Worm (Caenorhabditis elegans) whole organism, L4 larva: ENCODE data around the gene R05F9.9.

ENCODE experiments used
- F26F4.8 ChIP-seq: fragments of 200-800 bp; sonication (Bioruptor generic); conservative IDR thresholded peaks from 2 replicates; pipeline ENCODE4 v1.3.6; 2022; ENCODE audit warnings: missing genetic modification characterization, missing compliant biosample characterization
- F37D6.2 ChIP-seq: sonication (generic microtip); optimal IDR thresholded peaks from 2 replicates; lab custom pipeline; 2016; ENCODE audit warnings: mild to moderate bottlenecking, missing genetic modification characterization, missing compliant biosample characterization
- T20F7.1 ChIP-seq: fragments of 200-800 bp; sonication (Bioruptor generic); optimal IDR thresholded peaks from 2 replicates; lab custom pipeline; 2018; ENCODE audit warnings: mild to moderate bottlenecking, missing genetic modification characterization, missing compliant biosample characterization
- Y5F2A.4 ChIP-seq: fragments of 200-800 bp; sonication (Bioruptor generic); optimal IDR thresholded peaks from 2 replicates; lab custom pipeline; 2018; ENCODE audit warnings: mild to moderate bottlenecking, missing genetic modification characterization, missing compliant biosample characterization
- Y75B8A.6 ChIP-seq: fragments of 200-800 bp; sonication (Bioruptor generic); IDR thresholded peaks from 2 replicates; pipeline ENCODE4 v1.3.6; 2022; ENCODE audit warnings: missing genetic modification reagents, missing genetic modification characterization, missing compliant biosample characterization
- ZK337.2 ChIP-seq: fragments of 200-800 bp; sonication (Bioruptor generic); IDR thresholded peaks from 2 replicates; pipeline ENCODE4 v1.3.6; 2022; ENCODE audit warnings: missing genetic modification reagents, missing genetic modification characterization, missing compliant biosample characterization
- arid-1 ChIP-seq: fragments of 200-800 bp; sonication (Bioruptor generic); conservative IDR thresholded peaks from 2 replicates; pipeline ENCODE4 v1.3.6; 2022; ENCODE audit warnings: missing genetic modification reagents, missing genetic modification characterization, missing compliant biosample characterization
- attf-4 ChIP-seq: sonication (generic microtip); optimal IDR thresholded peaks from 3 replicates; lab custom pipeline; 2017; ENCODE audit warnings: missing biosample characterization, missing genetic modification characterization
- ceh-20 ChIP-seq: fragments of 200-800 bp; sonication (Bioruptor generic); IDR thresholded peaks from 2 replicates; pipeline ENCODE4 v1.3.6; 2022; ENCODE audit warnings: missing genetic modification reagents, missing genetic modification characterization, missing compliant biosample characterization
- ces-1 ChIP-seq: fragments of 150-350 bp; sonication (generic microtip); optimal IDR thresholded peaks from 4 replicates; lab custom pipeline; 2014; ENCODE audit warnings: missing biosample characterization, missing genetic modification reagents, missing genetic modification characterization
- daf-12 ChIP-seq: fragments of 150-350 bp; optimal IDR thresholded peaks from 2 replicates; lab custom pipeline; 2014; ENCODE audit warnings: missing biosample characterization, missing genetic modification reagents, missing genetic modification characterization
- dmd-6 ChIP-seq: fragments of 200-800 bp; sonication (Bioruptor generic); IDR thresholded peaks from 2 replicates; pipeline ENCODE4 v1.3.6; 2022; ENCODE audit warnings: missing genetic modification reagents, missing genetic modification characterization, missing compliant biosample characterization
- dmd-8 ChIP-seq: fragments of 200-800 bp; sonication (Bioruptor generic); IDR thresholded peaks from 2 replicates; pipeline ENCODE4 v1.3.6; 2022; ENCODE audit warnings: missing genetic modification characterization, missing compliant biosample characterization
- dmd-9 ChIP-seq: fragments of 200-800 bp; sonication (Bioruptor generic); IDR thresholded peaks from 2 replicates; pipeline ENCODE4 v1.3.6; 2022; ENCODE audit warnings: missing genetic modification reagents, missing genetic modification characterization, missing compliant biosample characterization
- duxl-1 ChIP-seq: sonication (generic microtip); optimal IDR thresholded peaks from 2 replicates; lab custom pipeline; 2016; ENCODE audit warnings: mild to moderate bottlenecking, missing genetic modification characterization, moderate library complexity, missing compliant biosample characterization; ENCODE audit not compliant: poor library complexity
- dve-1 ChIP-seq: sonication (generic microtip); optimal IDR thresholded peaks from 2 replicates; lab custom pipeline; 2017; ENCODE audit warnings: antibody characterized with exemption, mild to moderate bottlenecking, missing genetic modification characterization, missing compliant biosample characterization; ENCODE audit not compliant: insufficient read depth
- fos-1 ChIP-seq: fragments of 150-350 bp; optimal IDR thresholded peaks from 2 replicates; lab custom pipeline; 2014; ENCODE audit warnings: missing biosample characterization, missing genetic modification characterization
- hif-1 ChIP-seq, 2 experiments: sonication (generic microtip); optimal IDR thresholded peaks; 2 replicates each; lab custom pipeline; 2016 to 2017; ENCODE audit warnings: missing compliant biosample characterization in 2 of 2, missing genetic modification characterization in 2 of 2, missing genetic modification reagents in 2 of 2, missing genotype in 2 of 2, mild to moderate bottlenecking in 1 of 2
- hlh-11 ChIP-seq: fragments of 200-800 bp; sonication (Bioruptor generic); optimal IDR thresholded peaks from 2 replicates; lab custom pipeline; 2018; ENCODE audit warnings: mild to moderate bottlenecking, missing genetic modification characterization, missing compliant biosample characterization
- hlh-30 ChIP-seq: sonication (generic microtip); optimal IDR thresholded peaks from 2 replicates; lab custom pipeline; 2017; ENCODE audit warnings: antibody characterized with exemption, mild to moderate bottlenecking, missing genetic modification characterization, missing compliant biosample characterization; ENCODE audit not compliant: insufficient read depth
- hmg-1.1 ChIP-seq: fragments of 200-800 bp; sonication (Bioruptor generic); IDR thresholded peaks from 2 replicates; pipeline ENCODE4 v1.3.6; 2022; ENCODE audit warnings: missing genetic modification reagents, missing genetic modification characterization, missing compliant biosample characterization
- lim-7 ChIP-seq: fragments of 200-800 bp; sonication (Bioruptor generic); IDR thresholded peaks from 2 replicates; pipeline ENCODE4 v1.3.6; 2022; ENCODE audit warnings: missing genetic modification characterization, missing compliant biosample characterization
- lin-1 ChIP-seq: fragments of 200-800 bp; sonication (Bioruptor generic); IDR thresholded peaks from 2 replicates; pipeline ENCODE4 v1.3.6; 2022; ENCODE audit warnings: missing genetic modification reagents, missing genetic modification characterization, missing compliant biosample characterization
- lin-38 ChIP-seq: fragments of 200-800 bp; sonication (Bioruptor generic); IDR thresholded peaks from 2 replicates; pipeline ENCODE4 v1.3.6; 2022; ENCODE audit warnings: missing genetic modification reagents, missing genetic modification characterization, missing compliant biosample characterization
- lin-39 ChIP-seq: fragments of 150-350 bp; optimal IDR thresholded peaks from 2 replicates; lab custom pipeline; 2014; ENCODE audit warnings: missing biosample characterization, missing genetic modification reagents, missing genetic modification characterization
- lir-3 ChIP-seq: sonication (generic microtip); optimal IDR thresholded peaks from 2 replicates; lab custom pipeline; 2016; ENCODE audit warnings: mild to moderate bottlenecking, missing genetic modification characterization, missing compliant biosample characterization
- madf-5 ChIP-seq, 2 experiments: fragments of 200-800 bp; sonication (Bioruptor generic); IDR thresholded peaks; 2 replicates each; pipeline ENCODE4 v1.3.6; 2022; ENCODE audit warnings: missing compliant biosample characterization in 2 of 2, missing genetic modification characterization in 2 of 2
- mdl-1 ChIP-seq, 2 experiments: fragments of 150-350 bp in 1 of 2; sonication (generic microtip) in 1 of 2; optimal IDR thresholded peaks; 2 replicates each; lab custom pipeline; 2014 to 2017; ENCODE audit warnings: missing biosample characterization in 2 of 2, missing genetic modification characterization in 2 of 2
- mdt-29 ChIP-seq: fragments of 200-800 bp; sonication (Bioruptor generic); IDR thresholded peaks from 2 replicates; pipeline ENCODE4 v1.3.6; 2022; ENCODE audit warnings: missing genetic modification reagents, missing genetic modification characterization, missing compliant biosample characterization
- mep-1 ChIP-seq: fragments of 150-350 bp; sonication (generic microtip); optimal IDR thresholded peaks from 3 replicates; lab custom pipeline; 2014; ENCODE audit warnings: missing biosample characterization, missing genetic modification characterization
- mes-2 ChIP-seq: sonication (generic microtip); optimal IDR thresholded peaks from 2 replicates; lab custom pipeline; 2016; ENCODE audit warnings: missing genotype, mild to moderate bottlenecking, missing genetic modification characterization, missing compliant biosample characterization; ENCODE audit not compliant: poor library complexity, severe bottlenecking
- mxl-2 ChIP-seq: fragments of 200-800 bp; sonication (Bioruptor generic); conservative IDR thresholded peaks from 2 replicates; pipeline ENCODE4 v1.3.6; 2022; ENCODE audit warnings: missing genetic modification reagents, missing genetic modification characterization, missing compliant biosample characterization
- mxl-3 ChIP-seq: fragments of 200-800 bp; sonication (Bioruptor generic); optimal IDR thresholded peaks from 2 replicates; lab custom pipeline; 2018; ENCODE audit warnings: mild to moderate bottlenecking, missing genetic modification characterization, missing compliant biosample characterization
- nhr-10 ChIP-seq: fragments of 150-350 bp; optimal IDR thresholded peaks from 2 replicates; lab custom pipeline; 2014; ENCODE audit warnings: missing biosample characterization, missing genetic modification characterization
- nhr-102 ChIP-seq: sonication (generic microtip); optimal IDR thresholded peaks from 2 replicates; lab custom pipeline; 2016; ENCODE audit warnings: mild to moderate bottlenecking, missing genetic modification characterization, moderate library complexity, missing compliant biosample characterization
- nhr-11 ChIP-seq: fragments of 150-350 bp; optimal IDR thresholded peaks from 2 replicates; lab custom pipeline; 2014; ENCODE audit warnings: missing biosample characterization, missing genetic modification characterization
- nhr-25 ChIP-seq: sonication (generic microtip); optimal IDR thresholded peaks from 2 replicates; lab custom pipeline; 2017; ENCODE audit warnings: missing genetic modification characterization, mild to moderate bottlenecking, missing compliant biosample characterization, antibody characterized with exemption, moderate library complexity, borderline replicate concordance; ENCODE audit not compliant: insufficient read depth
- nhr-41 ChIP-seq: fragments of 200-800 bp; sonication (Bioruptor generic); IDR thresholded peaks from 2 replicates; pipeline ENCODE4 v1.3.6; 2022; ENCODE audit warnings: missing genetic modification reagents, missing genetic modification characterization, missing compliant biosample characterization
- nhr-48 ChIP-seq: sonication (generic microtip); optimal IDR thresholded peaks from 2 replicates; lab custom pipeline; 2016; ENCODE audit warnings: mild to moderate bottlenecking, missing genetic modification characterization, missing compliant biosample characterization
- nhr-77 ChIP-seq: fragments of 150-350 bp; optimal IDR thresholded peaks from 2 replicates; lab custom pipeline; 2014; ENCODE audit warnings: missing biosample characterization, missing genetic modification characterization
- php-3 ChIP-seq: fragments of 200-800 bp; sonication (Bioruptor generic); IDR thresholded peaks from 2 replicates; pipeline ENCODE4 v1.3.6; 2022; ENCODE audit warnings: missing genetic modification reagents, missing genetic modification characterization, missing compliant biosample characterization
- set-16 ChIP-seq: fragments of 200-800 bp; sonication (Bioruptor generic); IDR thresholded peaks from 2 replicates; pipeline ENCODE4 v1.3.6; 2022; ENCODE audit warnings: missing genetic modification reagents, missing genetic modification characterization, missing compliant biosample characterization
- skn-1 ChIP-seq: fragments of 150-350 bp; optimal IDR thresholded peaks from 2 replicates; lab custom pipeline; 2014; ENCODE audit warnings: missing biosample characterization, missing genetic modification characterization
- spr-1 ChIP-seq: sonication (generic microtip); optimal IDR thresholded peaks from 2 replicates; lab custom pipeline; 2016; ENCODE audit warnings: mild to moderate bottlenecking, missing genetic modification characterization, missing compliant biosample characterization
- tag-97 ChIP-seq: fragments of 200-800 bp; sonication (Bioruptor generic); IDR thresholded peaks from 2 replicates; pipeline ENCODE4 v1.3.6; 2022; ENCODE audit warnings: missing genetic modification characterization, missing compliant biosample characterization
- unc-130 ChIP-seq: sonication (generic microtip); optimal IDR thresholded peaks from 2 replicates; lab custom pipeline; 2016; ENCODE audit warnings: missing genetic modification reagents, missing genetic modification characterization, missing compliant biosample characterization
- unc-62 ChIP-seq, 3 experiments: fragments of 150-350 bp in 1 of 3; sonication (generic microtip); optimal IDR thresholded peaks in 2 of 3; peaks in 1 of 3; 1 replicate in 1 of 3; 2 replicates in 2 of 3; lab custom pipeline; 2014 to 2017; ENCODE audit warnings: missing biosample characterization in 3 of 3, missing genetic modification characterization in 3 of 3, missing genetic modification reagents in 3 of 3, missing genotype in 1 of 3
- zfp-3 ChIP-seq: fragments of 200-800 bp; sonication (Bioruptor generic); conservative IDR thresholded peaks from 2 replicates; pipeline ENCODE4 v1.3.6; 2022; ENCODE audit warnings: missing genetic modification reagents, missing genetic modification characterization, missing compliant biosample characterization
- ztf-7 ChIP-seq: fragments of 150-350 bp; optimal IDR thresholded peaks from 2 replicates; lab custom pipeline; 2014; ENCODE audit warnings: missing biosample characterization, missing genetic modification characterization

Gene R05F9.9

DNA sequence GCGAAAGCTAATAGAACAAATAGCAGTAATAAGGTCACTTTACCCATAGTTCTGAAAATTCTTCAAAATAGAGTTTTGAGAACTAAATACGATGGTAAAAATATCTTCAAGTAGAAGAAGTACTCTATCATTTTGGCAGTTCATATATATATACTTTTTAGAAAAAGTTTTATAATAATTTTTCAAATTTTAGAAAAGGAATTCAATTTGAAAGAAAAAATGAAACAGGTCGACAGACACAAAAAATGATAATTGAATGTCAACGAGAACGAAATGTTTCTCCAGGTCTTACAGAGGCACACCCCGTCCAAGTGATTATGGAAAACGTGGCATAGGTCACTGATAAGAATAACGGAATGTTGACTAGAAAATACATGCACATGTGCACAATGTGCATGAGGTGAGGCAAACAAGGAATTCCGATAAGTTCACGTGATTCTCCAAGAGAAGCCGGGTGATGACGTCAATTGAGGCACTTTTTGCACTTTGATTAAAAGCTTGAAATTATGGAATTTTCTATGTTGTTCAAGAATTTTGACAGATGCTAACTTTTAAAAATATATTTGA lies 23.4 kb upstream of the R05F9.9 start, which contains the start of gene aagr-2:
aagr-2 (minus strand) TSS at position 51 of the 567 bp plus-strand sequence.
- TF ChIP-seq dve-1 (tag; lab: Kevin White, UChicago) (peak; percentile 85), nhr-25 (tag; lab: Kevin White, UChicago) (no peak), attf-4 (tag; lab: Kevin White, UChicago) (no peak), php-3 (GFP tag; lab: Robert Waterston, UW) (peak; percentile 60), skn-1 (tag; lab: Kevin White, UChicago) (no peak), hif-1 (tag; optimal IDR thresholded peaks at IDR 0.05; lab: Kevin White, UChicago) (no peak), F37D6.2 (tag; lab: Kevin White, UChicago) (no peak), ces-1 (GFP tag; lab: Kevin White, UChicago) (no peak), dmd-9 (GFP tag; lab: Robert Waterston, UW) (no peak), lin-39 (tag; lab: Kevin White, UChicago) (no peak), ztf-7 (tag; lab: Kevin White, UChicago) (no peak), set-16 (GFP tag; lab: Robert Waterston, UW) (no peak), tag-97 (no peak), duxl-1 (no peak), zfp-3 (GFP tag; lab: Robert Waterston, UW) (0 out of 2 replicates have a peak, but pooled peaks have one; percentile 37), Y5F2A.4 (GFP tag; lab: Kevin White, UChicago) (no peak), T20F7.1 (GFP tag; lab: Kevin White, UChicago) (peak; percentile 33), mep-1 (peak; percentile 62), mxl-2 (GFP tag; lab: Robert Waterston, UW) (0 out of 2 replicates have a peak, but pooled peaks have one; percentile 27), lir-3 (no peak), arid-1 (no peak), dmd-8 (no peak), fos-1 (tag; lab: Kevin White, UChicago) (no peak), mxl-3 (GFP tag; lab: Kevin White, UChicago) (peak; percentile 75), nhr-10 (no peak), madf-5 (GFP tag; IDR thresholded peaks at IDR 0.05; lab: Robert Waterston, UW) (no peak), hmg-1.1 (GFP tag; lab: Robert Waterston, UW) (no peak), unc-130 (no peak), hlh-11 (tag; lab: Kevin White, UChicago) (peak; percentile 92), nhr-11 (tag; lab: Kevin White, UChicago) (no peak), Y75B8A.6 (GFP tag; lab: Robert Waterston, UW) (no peak), mdl-1 (tag; optimal IDR thresholded peaks at IDR 0.05; lab: Kevin White, UChicago) (peak; percentile 0 to 86), mdt-29 (GFP tag; lab: Robert Waterston, UW) (peak; percentile 82), nhr-41 (GFP tag; lab: Robert Waterston, UW) (peak; percentile 77; the same call in 1 of the 2 replicates), lin-38 (GFP tag; lab: Robert Waterston, UW) (no peak), ceh-20 (GFP tag; lab: Robert Waterston, UW) (no peak), lim-7 (GFP tag; lab: Robert Waterston, UW) (no peak), daf-12 (tag; lab: Kevin White, UChicago) (no peak), spr-1 (tag; lab: Kevin White, UChicago) (no peak), F26F4.8 (no peak), nhr-77 (tag; lab: Kevin White, UChicago) (peak; percentile 51), nhr-48 (tag; lab: Kevin White, UChicago) (peak; percentile 85), nhr-102 (tag; lab: Kevin White, UChicago) (peak; percentile 46), hlh-30 (peak; percentile 62), ZK337.2 (GFP tag; lab: Robert Waterston, UW) (no peak), unc-62 (GFP tag; optimal IDR thresholded peaks at IDR 0.05 in 1 of 2; lab: Kevin White, UChicago) (peak in 1 of 2 experiments; percentile 29), unc-62 (tag; optimal IDR thresholded peaks at IDR 0.05; lab: Kevin White, UChicago) (no peak), dmd-6 (GFP tag; lab: Robert Waterston, UW) (peak; percentile 99), mes-2 (tag; lab: Kevin White, UChicago) (peak; percentile 37), lin-1 (GFP tag; lab: Robert Waterston, UW) (peak; percentile 54)
